Fruit fly (Drosophila melanogaster): ENCODE measurements around the gene CG3473.

CG3473 gene

dm6 chr2L:14537432-14538221, 25.9 kb downstream of the CG3473 start (continued):
- TF ChIP-seq mirr (GFP tag; optimal IDR thresholded peaks at IDR 0.05), result peak; percentile 34
- peak; percentile 66 for TF ChIP-seq fd96Cb (tag; optimal IDR thresholded peaks at IDR 0.05)
- 0 out of 3 replicates have a peak, but pooled peaks have one; percentile 25 for TF ChIP-seq CG6791 (GFP tag; IDR thresholded peaks at IDR 0.05; ENCODE audit: partially characterized antibody)
- TF ChIP-seq dmrt99B (tag; optimal IDR thresholded peaks at IDR 0.05), result peak; percentile 64
- no peak; the same call in 1 of the 2 replicates for TF ChIP-seq Ptx1 (GFP tag; IDR thresholded peaks at IDR 0.05)
- TF ChIP-seq HLH3B (GFP tag; IDR thresholded peaks at IDR 0.05), result peak; percentile 17; the same call in 1 of the 2 replicates
- TF ChIP-seq vvl (GFP tag; IDR thresholded peaks at IDR 0.05), result peak; percentile 40; the same call in 1 of the 2 replicates
- peak; percentile 76 for TF ChIP-seq phol (tag; optimal IDR thresholded peaks at IDR 0.05)
- TF ChIP-seq ttk (GFP tag; IDR thresholded peaks at IDR 0.05), result 0 out of 2 replicates have a peak, but pooled peaks have one; percentile 27
- peak; percentile 10 for TF ChIP-seq CG12104 (GFP tag; optimal IDR thresholded peaks at IDR 0.05)
- TF ChIP-seq Med (GFP tag), result peak; percentile 85
- TF ChIP-seq CG34376 (GFP tag; optimal IDR thresholded peaks at IDR 0.05), result no peak
- TF ChIP-seq lola (GFP tag; optimal IDR thresholded peaks at IDR 0.05), result peak in 1 of 3 experiments; percentile 80
- no peak for TF ChIP-seq tio (GFP tag; optimal IDR thresholded peaks at IDR 0.05)
- peak; percentile 71 for TF ChIP-seq Sox100B (GFP tag; optimal IDR thresholded peaks at IDR 0.05)
- peak; percentile 50; the same call in 1 of the 2 replicates for TF ChIP-seq rib (GFP tag; IDR thresholded peaks at IDR 0.05)
- TF ChIP-seq BEAF-32 (GFP tag; optimal IDR thresholded peaks at IDR 0.05), result no peak
- TF ChIP-seq unpg (GFP tag; optimal IDR thresholded peaks at IDR 0.05), result peak; percentile 28
- no peak for TF ChIP-seq CG4360 (GFP tag; IDR thresholded peaks at IDR 0.05)
- peak; percentile 31 for TF ChIP-seq CG12659 (GFP tag; optimal IDR thresholded peaks at IDR 0.05)
- peak; percentile 46 for TF ChIP-seq gsb-n (tag; optimal IDR thresholded peaks at IDR 0.05)
- TF ChIP-seq bsh (GFP tag; optimal IDR thresholded peaks at IDR 0.05), result peak in 1 of 2 experiments; percentile 72
- TF ChIP-seq CG17829 (tag; optimal IDR thresholded peaks at IDR 0.05), result peak; percentile 63
- TF ChIP-seq ewg (GFP tag; optimal IDR thresholded peaks at IDR 0.05), result peak; percentile 20
- TF ChIP-seq onecut (GFP tag; IDR thresholded peaks at IDR 0.05), result 0 out of 2 replicates have a peak, but pooled peaks have one; percentile 9
- peak; percentile 40; the same call in 1 of the 2 replicates for TF ChIP-seq CG6689 (GFP tag; IDR thresholded peaks at IDR 0.05)
- TF ChIP-seq CG17361 (GFP tag; IDR thresholded peaks at IDR 0.05), result peak; percentile 79
- 0 out of 4 replicates have a peak, but pooled peaks have one; percentile 25 for TF ChIP-seq chinmo (GFP tag; IDR thresholded peaks at IDR 0.05; ENCODE audit: partially characterized antibody)
- TF ChIP-seq CG13424 (tag; optimal IDR thresholded peaks at IDR 0.05), result peak; percentile 66
- TF ChIP-seq sqz (GFP tag; optimal IDR thresholded peaks at IDR 0.05), result peak; percentile 45
- TF ChIP-seq br (optimal IDR thresholded peaks at IDR 0.05), result no peak
- TF ChIP-seq Sox102F (GFP tag; optimal IDR thresholded peaks at IDR 0.05), result peak; percentile 47
- peak; percentile 35 for TF ChIP-seq tin (GFP tag; optimal IDR thresholded peaks at IDR 0.05)
- TF ChIP-seq CG30020 (tag; optimal IDR thresholded peaks at IDR 0.05), result peak; percentile 42
- TF ChIP-seq Xbp1 (GFP tag; optimal IDR thresholded peaks at IDR 0.05), result peak; percentile 43
- no peak for TF ChIP-seq fd64A (GFP tag; optimal IDR thresholded peaks at IDR 0.05)
- TF ChIP-seq CG12769 (tag; optimal IDR thresholded peaks at IDR 0.05), result peak; percentile 53
- TF ChIP-seq CG14710 (tag; optimal IDR thresholded peaks at IDR 0.05), result peak; percentile 69
- TF ChIP-seq CG16815 (GFP tag; optimal IDR thresholded peaks at IDR 0.05), result peak; percentile 19
- TF ChIP-seq CG33557 (GFP tag; optimal IDR thresholded peaks at IDR 0.05), result peak; percentile 2
- TF ChIP-seq bcd (GFP tag; optimal IDR thresholded peaks at IDR 0.05), result no peak
- peak; percentile 77 for TF ChIP-seq CG15601 (tag; optimal IDR thresholded peaks at IDR 0.05)
- peak; percentile 53 for TF ChIP-seq CG8388 (GFP tag; optimal IDR thresholded peaks at IDR 0.05)
- TF ChIP-seq CG17359 (tag; optimal IDR thresholded peaks at IDR 0.05), result peak; percentile 35
- no peak for TF ChIP-seq chm (GFP tag; IDR thresholded peaks at IDR 0.05)
- TF ChIP-seq CG4328 (GFP tag; optimal IDR thresholded peaks at IDR 0.05), result peak; percentile 95
- no peak for TF ChIP-seq crc (GFP tag; optimal IDR thresholded peaks at IDR 0.05)

Measured in whole organism, embryonic.